Worm (Caenorhabditis elegans): ENCODE results near the gene C50B6.3.
A peak's percentile ranks its signal among the peaks of the same experiment; 100 is the strongest.

C50B6.3 gene

ce11 chrV:13312210-13312676 lies 1.1 kb upstream of the C50B6.3 start, which contains the start of gene nasp-2 (continued):
- TF ChIP-seq lin-40 (tag; optimal IDR thresholded peaks at IDR 0.05) (no peak), C17E4.6 (GFP tag; IDR thresholded peaks at IDR 0.05) (peak; percentile 88), chd-7 (tag; optimal IDR thresholded peaks at IDR 0.05) (no peak), F39B2.1 (GFP tag; IDR thresholded peaks at IDR 0.05) (no peak), nfya-2 (GFP tag; IDR thresholded peaks at IDR 0.05) (no peak), F52B5.7 (tag; optimal IDR thresholded peaks at IDR 0.05) (no peak), B0019.2 (GFP tag; conservative IDR thresholded peaks at IDR 0.05) (peak; percentile 95), xnd-1 (tag; optimal IDR thresholded peaks at IDR 0.05) (peak; percentile 99), unc-62 (GFP tag; optimal IDR thresholded peaks at IDR 0.05) (no peak), K12H6.12 (tag; optimal IDR thresholded peaks at IDR 0.05) (no peak), gei-17 (GFP tag; optimal IDR thresholded peaks at IDR 0.05) (no peak), D2030.7 (GFP tag; IDR thresholded peaks at IDR 0.05) (peak; percentile 98), B0261.1 (tag; optimal IDR thresholded peaks at IDR 0.05) (no peak), hlh-26 (GFP tag; conservative IDR thresholded peaks at IDR 0.05) (no peak), ekl-4 (GFP tag; IDR thresholded peaks at IDR 0.05) (peak; percentile 92), tbx-9 (tag; optimal IDR thresholded peaks at IDR 0.05; ENCODE audit: borderline replicate concordance) (no peak), aptf-3 (GFP tag; IDR thresholded peaks at IDR 0.05) (no peak), fkh-3 (tag; optimal IDR thresholded peaks at IDR 0.05) (no peak), B0336.3 (GFP tag; IDR thresholded peaks at IDR 0.05) (peak; percentile 92), madf-10 (tag; optimal IDR thresholded peaks at IDR 0.05) (no peak), ceh-79 (tag; optimal IDR thresholded peaks at IDR 0.05) (no peak), F10E7.11 (tag; optimal IDR thresholded peaks at IDR 0.05) (no peak), nhr-80 (tag; optimal IDR thresholded peaks at IDR 0.05) (no peak), hmg-1.2 (GFP tag; IDR thresholded peaks at IDR 0.05) (peak; percentile 68), snpc-1.1 (tag; optimal IDR thresholded peaks at IDR 0.05; ENCODE audit: insufficient read depth) (peak; percentile 68), efl-1 (GFP tag; optimal IDR thresholded peaks at IDR 0.05) (peak; percentile 100), madf-8 (GFP tag; conservative IDR thresholded peaks at IDR 0.05) (peak; percentile 99), repo-1 (tag; optimal IDR thresholded peaks at IDR 0.05) (no peak), ztf-26 (tag; optimal IDR thresholded peaks at IDR 0.05) (no peak), ceh-91 (GFP tag; IDR thresholded peaks at IDR 0.05) (peak; percentile 99), madf-6 (GFP tag; IDR thresholded peaks at IDR 0.05) (peak; percentile 100), attf-3 (GFP tag; conservative IDR thresholded peaks at IDR 0.05) (peak; percentile 96), rcor-1 (GFP tag; IDR thresholded peaks at IDR 0.05) (peak; percentile 94), F37B4.10 (GFP tag; IDR thresholded peaks at IDR 0.05) (no peak), F49E8.2 (tag; optimal IDR thresholded peaks at IDR 0.05; ENCODE audit: insufficient read depth) (peak; percentile 96), F55B11.4 (tag; optimal IDR thresholded peaks at IDR 0.05; ENCODE audit: borderline replicate concordance, insufficient read depth) (no peak), unc-130 (GFP tag; optimal IDR thresholded peaks at IDR 0.05) (peak; percentile 90), hsf-1 (GFP tag; IDR thresholded peaks at IDR 0.05) (peak; percentile 91), F57C9.4 (tag; optimal IDR thresholded peaks at IDR 0.05) (no peak), tbp1 (GFP tag; optimal IDR thresholded peaks at IDR 0.05) (peak; percentile 73), T07F8.4 (tag; optimal IDR thresholded peaks at IDR 0.05) (no peak), F22D6.2 (tag; optimal IDR thresholded peaks at IDR 0.05) (no peak), dpff-1 (tag; optimal IDR thresholded peaks at IDR 0.05) (no peak), nhr-27 (tag; optimal IDR thresholded peaks at IDR 0.05) (no peak), him-1 (tag; optimal IDR thresholded peaks at IDR 0.05) (peak; percentile 50), ZK185.1 (tag; optimal IDR thresholded peaks at IDR 0.05; ENCODE audit: poor library complexity, severe bottlenecking) (no peak), C06A6.2 (GFP tag; conservative IDR thresholded peaks at IDR 0.05) (no peak), sea-2 (GFP tag; IDR thresholded peaks at IDR 0.05) (no peak), let-607 (tag; optimal IDR thresholded peaks at IDR 0.05) (no peak)
